Fruit fly (Drosophila melanogaster): ENCODE measurements around the gene kmr.

DNA sequence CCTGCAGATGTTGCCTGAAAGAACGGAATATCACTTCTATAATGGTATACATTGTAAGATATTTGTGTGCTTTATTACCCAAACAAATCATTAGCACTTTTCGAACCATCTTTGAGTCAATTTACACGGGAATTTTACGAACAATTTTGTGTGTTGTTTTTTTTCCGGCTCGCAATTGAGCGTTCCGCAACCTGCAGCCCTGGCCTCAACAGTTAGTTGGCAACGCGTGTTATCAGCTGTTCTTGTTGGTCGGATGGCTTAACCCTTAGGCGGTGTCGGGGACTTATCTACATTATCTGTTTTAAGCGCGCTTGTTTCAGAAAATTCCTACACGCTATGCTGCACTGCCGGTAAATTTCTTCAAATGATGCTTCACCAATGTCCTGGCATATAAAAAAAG is 4.4 kb upstream of the kmr start:
- no peak for TF ChIP-seq jigr1 (GFP tag; IDR thresholded peaks at IDR 0.05)
- TF ChIP-seq CG16815 (GFP tag; optimal IDR thresholded peaks at IDR 0.05), result no peak
- no peak for TF ChIP-seq CG30431 (GFP tag; optimal IDR thresholded peaks at IDR 0.05)
